Worm (Caenorhabditis elegans): ENCODE results near the gene Y34B4A.2.

The Y34B4A.2 gene

ce11 chrX:5244041-5244440 is 35.3 kb upstream of the Y34B4A.2 start, which contains the start of gene Y34B4A.7:
Gene Y34B4A.7, plus strand, starts transcription at chrX:5244337.
- TF ChIP-seq ztf-26 (tag; optimal IDR thresholded peaks at IDR 0.05) (peak; percentile 9), ztf-18 (tag; optimal IDR thresholded peaks at IDR 0.05) (peak; percentile 92), mel-28 (tag; optimal IDR thresholded peaks at IDR 0.05; ENCODE audit: borderline replicate concordance) (no peak), lin-40 (tag; optimal IDR thresholded peaks at IDR 0.05) (peak; percentile 47), dox-1 (GFP tag; IDR thresholded peaks at IDR 0.05) (peak; percentile 66), attf-5 (GFP tag; optimal IDR thresholded peaks at IDR 0.05) (peak; percentile 51), snpc-3.4 (tag; optimal IDR thresholded peaks at IDR 0.05) (no peak), snpc-4 (GFP tag; optimal IDR thresholded peaks at IDR 0.05) (no peak), snpc-4 (tag; optimal IDR thresholded peaks at IDR 0.05) (peak in 1 of 4 experiments; percentile 48), mcd-1 (GFP tag; IDR thresholded peaks at IDR 0.05) (peak; percentile 53), nhr-80 (tag; optimal IDR thresholded peaks at IDR 0.05) (peak; percentile 35), K12H6.12 (tag; optimal IDR thresholded peaks at IDR 0.05) (no peak), let-607 (tag; optimal IDR thresholded peaks at IDR 0.05) (peak in 1 of 2 experiments; percentile 37), zfh-2 (GFP tag; conservative IDR thresholded peaks at IDR 0.05) (peak; percentile 71), madf-3 (GFP tag; IDR thresholded peaks at IDR 0.05) (no peak), nfyb-1 (GFP tag; IDR thresholded peaks at IDR 0.05) (0 out of 2 replicates have a peak, but pooled peaks have one; percentile 39)

DNA sequence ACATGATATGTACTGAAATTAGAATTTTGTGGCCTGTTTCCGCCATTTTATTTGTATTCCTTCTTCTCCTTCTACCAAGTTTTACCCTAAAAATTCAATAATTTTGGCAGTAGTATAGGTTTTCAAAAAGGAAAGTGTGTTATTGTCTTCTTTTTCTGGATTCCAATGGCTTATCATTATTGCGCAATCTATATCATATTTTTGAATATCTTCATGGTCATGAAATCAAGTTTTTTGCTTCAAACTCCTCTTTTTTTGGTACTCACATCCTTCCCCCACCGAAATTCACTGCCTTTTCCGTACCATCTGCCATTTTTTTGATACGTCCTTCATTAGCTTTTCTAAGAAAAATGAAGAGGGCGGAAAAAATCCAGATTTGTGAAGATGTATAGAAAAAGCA is 30.5 kb upstream of the Y34B4A.2 start:
- TF ChIP-seq him-1 (tag; optimal IDR thresholded peaks at IDR 0.05) (no peak), lin-40 (tag; optimal IDR thresholded peaks at IDR 0.05) (no peak), nhr-27 (tag; optimal IDR thresholded peaks at IDR 0.05) (no peak), madf-8 (GFP tag; conservative IDR thresholded peaks at IDR 0.05) (no peak), rcor-1 (GFP tag; IDR thresholded peaks at IDR 0.05) (no peak), F37B4.10 (GFP tag; IDR thresholded peaks at IDR 0.05) (no peak), mxl-1 (tag; optimal IDR thresholded peaks at IDR 0.05) (no peak), B0261.1 (tag; optimal IDR thresholded peaks at IDR 0.05) (no peak), sptf-2 (GFP tag; optimal IDR thresholded peaks at IDR 0.05) (no peak), nfya-1 (tag; optimal IDR thresholded peaks at IDR 0.05; ENCODE audit: borderline replicate concordance, insufficient read depth) (no peak), T26A5.8 (tag; optimal IDR thresholded peaks at IDR 0.05) (no peak), ccch-3 (GFP tag; optimal IDR thresholded peaks at IDR 0.05) (no peak), lag-1 (GFP tag; IDR thresholded peaks at IDR 0.05) (no peak), egrh-3 (GFP tag; IDR thresholded peaks at IDR 0.05) (no peak), B0336.3 (GFP tag; IDR thresholded peaks at IDR 0.05) (no peak), ceh-58 (GFP tag; IDR thresholded peaks at IDR 0.05) (no peak)

- TF ChIP-seq mcd-1 (GFP tag; IDR thresholded peaks at IDR 0.05) (no peak), let-526 (GFP tag; IDR thresholded peaks at IDR 0.05) (no peak), bed-2 (GFP tag; IDR thresholded peaks at IDR 0.05) (no peak)
Measured at ce11 chrX:5249603-5250002, 29.7 kb upstream of the Y34B4A.2 start, which contains the start of gene Y34B4A.10. Gene Y34B4A.10, plus strand, starts transcription at chrX:5249903.

ce11 chrX:5252798-5253197 is 26.5 kb upstream of the Y34B4A.2 start, which contains the start of gene nspg-14:
Gene nspg-14, plus strand, starts transcription at chrX:5253047.
- TF ChIP-seq ets-4 (GFP tag; optimal IDR thresholded peaks at IDR 0.05) = peak; percentile 8
- TF ChIP-seq nhr-80 (tag; optimal IDR thresholded peaks at IDR 0.05) = peak; percentile 89
- TF ChIP-seq Y53G8AR.9 (GFP tag; conservative IDR thresholded peaks at IDR 0.05) = no peak
- TF ChIP-seq dpff-1 (tag; optimal IDR thresholded peaks at IDR 0.05) = no peak
- no peak for TF ChIP-seq nhr-90 (tag; optimal IDR thresholded peaks at IDR 0.05)
- TF ChIP-seq lag-1 (GFP tag; IDR thresholded peaks at IDR 0.05) = no peak
- no peak for TF ChIP-seq atf-7 (tag; optimal IDR thresholded peaks at IDR 0.05)
- TF ChIP-seq dpl-1 (GFP tag; optimal IDR thresholded peaks at IDR 0.05) = no peak
- peak; percentile 6 for TF ChIP-seq tbp1 (GFP tag; optimal IDR thresholded peaks at IDR 0.05)
- TF ChIP-seq mel-28 (tag; optimal IDR thresholded peaks at IDR 0.05; ENCODE audit: borderline replicate concordance) = no peak
- no peak for TF ChIP-seq rec-8 (tag; optimal IDR thresholded peaks at IDR 0.05)
- no peak for TF ChIP-seq hrde-1 (tag; optimal IDR thresholded peaks at IDR 0.05; ENCODE audit: borderline replicate concordance)
- TF ChIP-seq B0261.1 (tag; optimal IDR thresholded peaks at IDR 0.05) = no peak
- TF ChIP-seq F23B12.7 (tag; optimal IDR thresholded peaks at IDR 0.05; ENCODE audit: insufficient read depth) = no peak
- peak; percentile 66 for TF ChIP-seq dox-1 (GFP tag; IDR thresholded peaks at IDR 0.05)
- TF ChIP-seq madf-3 (GFP tag; IDR thresholded peaks at IDR 0.05) = no peak
- no peak for TF ChIP-seq bed-1 (GFP tag; IDR thresholded peaks at IDR 0.05)
